Worm (Caenorhabditis elegans) whole organism, mixed stage, embryonic: Measurements from ENCODE around the gene C31H1.2.

Source experiments
- M03D4.4 ChIP-seq: sonication (generic microtip); optimal IDR thresholded peaks from 2 replicates; lab custom pipeline; 2017; ENCODE audit warnings: mild to moderate bottlenecking, missing genetic modification characterization, missing compliant biosample characterization
- bed-3 ChIP-seq: fragments of 200-800 bp; sonication (Bioruptor generic); optimal IDR thresholded peaks from 3 replicates; lab custom pipeline; 2018; ENCODE audit warnings: mild to moderate bottlenecking, missing genetic modification characterization, moderate library complexity, missing compliant biosample characterization
- blmp-1 ChIP-seq: fragments of 150-350 bp; optimal IDR thresholded peaks from 2 replicates; lab custom pipeline; 2014; ENCODE audit warnings: missing biosample characterization, missing genetic modification characterization
- ceh-39 ChIP-seq: fragments of 150-350 bp; optimal IDR thresholded peaks from 2 replicates; lab custom pipeline; 2014; ENCODE audit warnings: missing biosample characterization, missing genetic modification characterization
- ceh-43 ChIP-seq: fragments of 200-800 bp; sonication (Bioruptor generic); optimal IDR thresholded peaks from 2 replicates; lab custom pipeline; 2018; ENCODE audit warnings: mild to moderate bottlenecking, missing genetic modification characterization, moderate library complexity, missing compliant biosample characterization
- ceh-83 ChIP-seq: fragments of 200-800 bp; sonication (Bioruptor generic); optimal IDR thresholded peaks from 2 replicates; lab custom pipeline; 2018; ENCODE audit warnings: mild to moderate bottlenecking, missing genetic modification characterization, missing compliant biosample characterization
- ces-1 ChIP-seq: fragments of 150-350 bp; optimal IDR thresholded peaks from 2 replicates; lab custom pipeline; 2014; ENCODE audit warnings: missing biosample characterization, missing genetic modification reagents, missing genetic modification characterization
- cnd-1 ChIP-seq: fragments of 200-800 bp; sonication (Bioruptor generic); optimal IDR thresholded peaks from 2 replicates; lab custom pipeline; 2018; ENCODE audit warnings: mild to moderate bottlenecking, missing genetic modification characterization, missing compliant biosample characterization
- drap-1 ChIP-seq: fragments of 200-800 bp; sonication (Bioruptor generic); optimal IDR thresholded peaks from 3 replicates; lab custom pipeline; 2018; ENCODE audit warnings: mild to moderate bottlenecking, missing genetic modification characterization, missing compliant biosample characterization
- elt-1 ChIP-seq: sonication (generic microtip); optimal IDR thresholded peaks from 2 replicates; lab custom pipeline; 2017; ENCODE audit warnings: missing genetic modification characterization, mild to moderate bottlenecking, missing compliant biosample characterization, antibody characterized with exemption, moderate library complexity, borderline replicate concordance; ENCODE audit not compliant: insufficient read depth
- elt-3 ChIP-seq: fragments of 150-350 bp; optimal IDR thresholded peaks from 2 replicates; lab custom pipeline; 2014; ENCODE audit warnings: missing biosample characterization, missing genetic modification characterization
- flh-1 ChIP-seq: fragments of 200-800 bp; sonication (Bioruptor generic); optimal IDR thresholded peaks from 2 replicates; lab custom pipeline; 2018; ENCODE audit warnings: mild to moderate bottlenecking, missing genetic modification characterization, moderate library complexity, missing compliant biosample characterization
- ham-2 ChIP-seq: fragments of 200-800 bp; sonication (Bioruptor generic); optimal IDR thresholded peaks from 2 replicates; lab custom pipeline; 2018; ENCODE audit warnings: mild to moderate bottlenecking, missing genetic modification characterization, missing compliant biosample characterization
- hlh-1 ChIP-seq: fragments of 150-350 bp; optimal IDR thresholded peaks from 2 replicates; lab custom pipeline; 2014; ENCODE audit warnings: missing biosample characterization, missing genetic modification reagents, missing genetic modification characterization
- lin-13 ChIP-seq: fragments of 150-350 bp; optimal IDR thresholded peaks from 2 replicates; lab custom pipeline; 2014; ENCODE audit warnings: missing biosample characterization, missing genetic modification characterization
- lin-32 ChIP-seq: fragments of 200-800 bp; sonication (Bioruptor generic); optimal IDR thresholded peaks from 2 replicates; lab custom pipeline; 2018; ENCODE audit warnings: mild to moderate bottlenecking, missing genetic modification characterization, missing compliant biosample characterization
- lsy-2 ChIP-seq: fragments of 150-350 bp; optimal IDR thresholded peaks from 2 replicates; lab custom pipeline; 2014; ENCODE audit warnings: missing biosample characterization, missing genetic modification characterization
- mab-5 ChIP-seq: fragments of 150-350 bp; optimal IDR thresholded peaks from 2 replicates; lab custom pipeline; 2014; ENCODE audit warnings: missing biosample characterization, missing genetic modification characterization
- mep-1 ChIP-seq: fragments of 150-350 bp; optimal IDR thresholded peaks from 2 replicates; lab custom pipeline; 2017; ENCODE audit warnings: missing biosample characterization, missing genetic modification reagents, missing genetic modification characterization, inconsistent platforms
- mls-2 ChIP-seq: sonication (generic microtip); optimal IDR thresholded peaks from 2 replicates; lab custom pipeline; 2016; ENCODE audit warnings: mild to moderate bottlenecking, missing genetic modification characterization, moderate library complexity, missing compliant biosample characterization
- nhr-12 ChIP-seq: fragments of 150-350 bp; optimal IDR thresholded peaks from 2 replicates; lab custom pipeline; 2014; ENCODE audit warnings: missing biosample characterization, missing genetic modification characterization
- nhr-2 ChIP-seq: fragments of 150-350 bp; optimal IDR thresholded peaks from 2 replicates; lab custom pipeline; 2014; ENCODE audit warnings: missing biosample characterization, missing genetic modification characterization
- nhr-237 ChIP-seq: fragments of 150-350 bp; optimal IDR thresholded peaks from 2 replicates; lab custom pipeline; 2014; ENCODE audit warnings: missing biosample characterization, missing genetic modification characterization
- nhr-28 ChIP-seq: fragments of 150-350 bp; optimal IDR thresholded peaks from 2 replicates; lab custom pipeline; 2014; ENCODE audit warnings: missing biosample characterization, missing genetic modification characterization
- nhr-76 ChIP-seq: sonication (generic microtip); optimal IDR thresholded peaks from 2 replicates; lab custom pipeline; 2017; ENCODE audit warnings: missing biosample characterization, missing genetic modification characterization
- pha-4 ChIP-seq: fragments of 150-350 bp; optimal IDR thresholded peaks from 2 replicates; lab custom pipeline; 2018; ENCODE audit warnings: missing biosample characterization, missing genetic modification reagents, missing genetic modification characterization
- sem-2 ChIP-seq: fragments of 200-800 bp; sonication (Bioruptor generic); optimal IDR thresholded peaks from 2 replicates; lab custom pipeline; 2018; ENCODE audit warnings: mild to moderate bottlenecking, missing genetic modification characterization, missing compliant biosample characterization
- snpc-4 ChIP-seq: fragments of 150-350 bp; optimal IDR thresholded peaks from 2 replicates; lab custom pipeline; 2014; ENCODE audit warnings: missing biosample characterization, missing genetic modification characterization
- sptf-1 ChIP-seq: sonication (generic microtip); optimal IDR thresholded peaks from 2 replicates; lab custom pipeline; 2017; ENCODE audit warnings: mild to moderate bottlenecking, missing genetic modification characterization, moderate library complexity, missing compliant biosample characterization
- tbx-8 ChIP-seq: fragments of 200-800 bp; sonication (Bioruptor generic); optimal IDR thresholded peaks from 2 replicates; lab custom pipeline; 2018; ENCODE audit warnings: mild to moderate bottlenecking, missing genetic modification characterization, moderate library complexity, missing compliant biosample characterization
- unc-120 ChIP-seq: sonication (generic microtip); optimal IDR thresholded peaks from 2 replicates; lab custom pipeline; 2017; ENCODE audit warnings: missing genetic modification characterization, missing compliant biosample characterization; ENCODE audit not compliant: poor library complexity, severe bottlenecking
- unc-39 ChIP-seq: fragments of 150-350 bp; optimal IDR thresholded peaks from 2 replicates; lab custom pipeline; 2014; ENCODE audit warnings: missing biosample characterization, missing genetic modification characterization
- unc-62 ChIP-seq: fragments of 150-350 bp; optimal IDR thresholded peaks from 2 replicates; lab custom pipeline; 2014; ENCODE audit warnings: missing biosample characterization, missing genetic modification reagents, missing genetic modification characterization
- zip-8 ChIP-seq: fragments of 150-350 bp; optimal IDR thresholded peaks from 2 replicates; lab custom pipeline; 2014; ENCODE audit warnings: missing biosample characterization, missing genetic modification characterization
- ztf-11 ChIP-seq: fragments of 150-350 bp; optimal IDR thresholded peaks from 2 replicates; lab custom pipeline; 2014; ENCODE audit warnings: missing biosample characterization, missing genetic modification characterization

C31H1.2 gene

ce11 chrIV:5753253-5753652 is 37.8 kb upstream of the C31H1.2 start:
- TF ChIP-seq snpc-4 (tag; lab: Kevin White, UChicago) = no peak
- peak; percentile 4 for TF ChIP-seq mls-2 (tag; lab: Kevin White, UChicago)
- peak; percentile 59 for TF ChIP-seq nhr-237 (tag; lab: Kevin White, UChicago)
- TF ChIP-seq elt-1 (tag; lab: Kevin White, UChicago) = no peak
- no peak for TF ChIP-seq cnd-1 (tag; lab: Kevin White, UChicago)
- peak; percentile 42 for TF ChIP-seq unc-120 (tag; lab: Kevin White, UChicago)
- TF ChIP-seq unc-62 (GFP tag; lab: Kevin White, UChicago) = no peak
- peak; percentile 19 for TF ChIP-seq mep-1 (tag; lab: Kevin White, UChicago)
- peak; percentile 42 for TF ChIP-seq nhr-28 (tag; lab: Kevin White, UChicago)

ce11 chrIV:5753954-5754543 is 37.0 kb upstream of the C31H1.2 start:
- TF ChIP-seq sptf-1 (tag; lab: Kevin White, UChicago) (peak; percentile 11), unc-120 (tag; lab: Kevin White, UChicago) (peak; percentile 76), zip-8 (tag; lab: Kevin White, UChicago) (no peak), hlh-1 (tag; lab: Kevin White, UChicago) (peak; percentile 17), elt-3 (tag; lab: Kevin White, UChicago) (peak; percentile 30), ceh-43 (GFP tag; lab: Kevin White, UChicago) (no peak), lsy-2 (tag; lab: Kevin White, UChicago) (peak; percentile 32), sem-2 (GFP tag; lab: Kevin White, UChicago) (no peak), nhr-28 (tag; lab: Kevin White, UChicago) (no peak), elt-1 (tag; lab: Kevin White, UChicago) (peak; percentile 14), ztf-11 (no peak), pha-4 (tag; lab: Kevin White, UChicago) (peak; percentile 76), mls-2 (tag; lab: Kevin White, UChicago) (no peak), snpc-4 (tag; lab: Kevin White, UChicago) (no peak), mep-1 (tag; lab: Kevin White, UChicago) (peak; percentile 60), unc-39 (no peak), ceh-83 (GFP tag; lab: Kevin White, UChicago) (no peak), flh-1 (GFP tag; lab: Kevin White, UChicago) (no peak), lin-32 (GFP tag; lab: Kevin White, UChicago) (no peak), blmp-1 (no peak), M03D4.4 (tag; lab: Kevin White, UChicago) (no peak), mab-5 (tag; lab: Kevin White, UChicago) (no peak), nhr-76 (tag; lab: Kevin White, UChicago) (no peak), nhr-2 (tag; lab: Kevin White, UChicago) (peak; percentile 23), ceh-39 (tag; lab: Kevin White, UChicago) (no peak), nhr-237 (tag; lab: Kevin White, UChicago) (peak; percentile 76), nhr-12 (tag; lab: Kevin White, UChicago) (no peak), ces-1 (GFP tag; lab: Kevin White, UChicago) (peak; percentile 36), tbx-8 (no peak), drap-1 (GFP tag; lab: Kevin White, UChicago) (no peak), ham-2 (no peak), unc-62 (GFP tag; lab: Kevin White, UChicago) (peak; percentile 59), bed-3 (GFP tag; lab: Kevin White, UChicago) (no peak), lin-13 (tag; lab: Kevin White, UChicago) (peak; percentile 37), cnd-1 (tag; lab: Kevin White, UChicago) (no peak)

ce11 chrIV:5754821-5755220 is 36.3 kb upstream of the C31H1.2 start:
- TF ChIP-seq ces-1 (GFP tag; lab: Kevin White, UChicago) (peak; percentile 56), ham-2 (no peak), mls-2 (tag; lab: Kevin White, UChicago) (peak; percentile 13), mab-5 (tag; lab: Kevin White, UChicago) (no peak)
